Worm (Caenorhabditis elegans): ENCODE measurements around the gene F53A3.1.

DNA sequence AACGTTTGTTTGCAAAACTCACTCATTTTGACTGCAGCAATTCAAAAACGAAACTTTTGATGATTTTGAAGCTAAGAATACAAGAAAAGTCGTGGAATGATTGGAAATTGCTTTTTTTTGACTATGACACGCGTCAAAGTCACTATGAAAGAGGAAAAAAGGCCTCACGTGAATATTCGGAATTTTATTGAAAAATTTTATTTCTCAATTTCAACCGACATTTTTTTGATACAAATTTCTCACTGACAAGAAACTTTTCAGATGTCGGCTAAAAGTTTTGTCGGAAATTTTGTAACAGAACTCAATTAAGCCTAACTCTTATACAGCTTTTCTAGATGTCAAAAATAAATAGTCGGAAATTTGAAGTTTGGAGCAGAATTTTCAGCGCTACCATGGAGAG, 27.0 kb upstream of the F53A3.1 start, which contains the start of gene R155.5:
- no peak for TF ChIP-seq pqm-1 (tag; optimal IDR thresholded peaks at IDR 0.05)
- TF ChIP-seq lin-39 (tag; optimal IDR thresholded peaks at IDR 0.05) = no peak
- TF ChIP-seq lin-35 (GFP tag; optimal IDR thresholded peaks at IDR 0.05) = no peak
- TF ChIP-seq lin-13 (GFP tag; optimal IDR thresholded peaks at IDR 0.05) = no peak
- no peak for TF ChIP-seq ces-1 (GFP tag; optimal IDR thresholded peaks at IDR 0.05)
- no peak for TF ChIP-seq nhr-237 (tag; optimal IDR thresholded peaks at IDR 0.05)
- no peak for TF ChIP-seq efl-1 (optimal IDR thresholded peaks at IDR 0.05)
- no peak for TF ChIP-seq efl-1 (GFP tag; optimal IDR thresholded peaks at IDR 0.05 in 1 of 2)
- TF ChIP-seq ceh-88 (GFP tag; IDR thresholded peaks at IDR 0.05) = no peak
- TF ChIP-seq zag-1 (tag; optimal IDR thresholded peaks at IDR 0.05) = no peak
- TF ChIP-seq nhr-90 (tag; optimal IDR thresholded peaks at IDR 0.05; ENCODE audit: poor library complexity) = no peak
- no peak for TF ChIP-seq lsy-2 (tag; optimal IDR thresholded peaks at IDR 0.05)
- no peak for TF ChIP-seq aly-2 (tag; optimal IDR thresholded peaks at IDR 0.05)
- no peak for TF ChIP-seq unc-130 (tag; optimal IDR thresholded peaks at IDR 0.05)
